Fruit fly (Drosophila melanogaster): ENCODE results near the gene CG11964.

- no peak for TF ChIP-seq N (GFP tag; optimal IDR thresholded peaks at IDR 0.05)
- peak; percentile 65 for TF ChIP-seq tai (GFP tag; optimal IDR thresholded peaks at IDR 0.05)
- no peak for TF ChIP-seq Abd-B (GFP tag; optimal IDR thresholded peaks at IDR 0.05)
- TF ChIP-seq Rel (GFP tag; optimal IDR thresholded peaks at IDR 0.05), result no peak
- TF ChIP-seq Rel (tag; optimal IDR thresholded peaks at IDR 0.05), result peak; percentile 21
- peak; percentile 65 for TF ChIP-seq h (GFP tag; optimal IDR thresholded peaks at IDR 0.05)
- TF ChIP-seq pan (optimal IDR thresholded peaks at IDR 0.05), result no peak
- no peak for TF ChIP-seq dmrt93B (GFP tag; optimal IDR thresholded peaks at IDR 0.05)
These were observed at the start of gene CG11964 for dm6 chr3R:8944866-8945265.
